Fruit fly (Drosophila melanogaster) Kc167 (cell line): Measurements from ENCODE around the gene smid.

Experiments
- Myc ChIP-seq: fragments of >200 bp; optimal IDR thresholded peaks from 2 replicates; lab custom pipeline; 2017; ENCODE audit warnings: missing external identifiers
- Sin3A ChIP-seq: fragments of >200 bp; optimal IDR thresholded peaks from 2 replicates; lab custom pipeline; 2018; ENCODE audit warnings: missing external identifiers
- h ChIP-seq: fragments of >200 bp; optimal IDR thresholded peaks from 3 replicates; lab custom pipeline; 2018; ENCODE audit warnings: missing external identifiers
- insv ChIP-seq: fragments of >200 bp; optimal IDR thresholded peaks from 3 replicates; lab custom pipeline; 2018; ENCODE audit warnings: missing external identifiers
- psq ChIP-seq: fragments of >200 bp; optimal IDR thresholded peaks from 2 replicates; lab custom pipeline; 2017; ENCODE audit warnings: missing external identifiers
- ttk ChIP-seq: sonication (Bioruptor generic); optimal IDR thresholded peaks from 2 replicates; lab custom pipeline; 2017; ENCODE audit warnings: missing external identifiers

The smid gene

DNA sequence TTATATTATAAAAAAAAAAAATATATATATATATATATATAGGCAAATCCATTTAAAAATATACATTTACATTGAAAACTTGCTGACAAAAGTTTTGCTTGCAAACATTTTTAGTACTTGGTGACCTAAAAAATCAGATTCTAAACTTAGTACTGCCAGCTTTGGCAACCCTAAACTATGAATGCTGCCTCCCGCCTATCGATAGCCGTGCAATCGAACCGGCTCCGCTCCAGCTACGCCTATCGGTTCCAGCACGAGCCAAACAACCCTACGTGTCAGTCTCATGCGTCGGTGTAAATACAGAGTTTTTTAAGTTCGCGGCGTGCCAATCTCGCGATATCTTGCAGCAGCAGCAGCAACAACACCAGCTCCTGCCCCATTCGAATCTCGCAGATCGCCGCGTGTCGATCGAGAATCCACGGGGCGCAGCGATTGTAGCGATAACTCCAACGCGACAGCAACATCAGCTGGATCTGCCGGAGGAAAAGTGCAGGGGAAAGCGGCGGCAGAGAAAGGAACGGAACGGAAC lies 21.0 kb upstream of the smid start, which contains the start of gene Sec63:
TSS of gene Sec63 (plus strand) at position 238 of the 529 bp plus-strand sequence.
- TF ChIP-seq h (lab: Kevin White, UChicago): no peak
- TF ChIP-seq insv: no peak
- TF ChIP-seq psq (lab: Kevin White, UChicago): no peak

DNA sequence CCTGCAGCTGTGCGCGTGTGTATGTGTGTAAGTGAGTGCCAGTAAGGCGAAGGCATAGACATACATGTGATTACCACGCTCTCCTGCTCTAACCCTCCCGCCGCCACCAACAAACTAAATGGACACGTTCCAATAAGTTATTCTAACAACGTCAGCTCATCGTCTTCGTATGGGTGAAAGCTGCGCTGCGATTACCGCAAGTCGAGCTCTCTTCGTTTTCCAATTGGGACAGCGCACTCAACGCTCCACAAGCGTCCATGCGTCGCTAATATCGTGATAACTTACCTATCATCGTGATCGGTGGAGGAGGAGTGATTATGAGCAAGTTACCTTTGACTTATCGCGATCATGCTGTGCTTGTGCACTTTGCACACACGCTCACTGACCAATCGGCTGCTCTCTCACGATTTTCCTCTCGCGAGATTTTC lies 20.3 kb upstream of the smid start:
- TF ChIP-seq Sin3A: no peak
- no peak for TF ChIP-seq ttk (lab: Kevin White, UChicago)
- no peak for TF ChIP-seq Myc (lab: Kevin White, UChicago)
- no peak for TF ChIP-seq h (lab: Kevin White, UChicago)
- TF ChIP-seq psq (lab: Kevin White, UChicago): no peak
- TF ChIP-seq insv: no peak

DNA sequence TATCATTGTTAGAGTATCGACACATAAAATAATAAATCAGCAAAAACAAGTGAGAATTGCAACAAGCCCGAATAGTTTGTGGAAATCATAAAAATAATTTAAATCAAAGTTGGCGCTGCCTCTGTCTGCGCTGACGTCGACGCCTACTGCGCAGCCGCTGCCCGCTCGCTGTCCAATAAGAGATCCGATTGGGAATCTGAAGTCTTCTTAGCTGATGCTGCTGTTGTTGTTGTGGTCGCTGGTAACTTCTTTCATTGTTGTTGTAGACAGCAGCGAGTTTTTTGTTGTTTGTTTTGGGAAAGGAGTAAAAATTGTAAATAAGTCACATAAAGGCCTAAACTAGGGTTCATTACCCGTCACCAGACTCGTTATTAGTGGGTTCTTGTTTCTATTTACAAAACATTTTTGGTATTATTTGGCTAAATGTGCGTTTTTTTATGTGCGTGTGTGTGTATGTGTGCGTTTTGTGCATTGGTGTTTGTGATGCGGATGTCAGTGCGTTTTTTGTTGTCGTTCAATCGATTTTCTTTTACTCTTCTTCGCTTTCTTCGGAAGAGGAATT lies 16.6 kb upstream of the smid start:
- TF ChIP-seq insv (no peak), Sin3A (no peak), Myc (lab: Kevin White, UChicago) (no peak), h (lab: Kevin White, UChicago) (no peak), ttk (lab: Kevin White, UChicago) (no peak), psq (lab: Kevin White, UChicago) (no peak)

DNA sequence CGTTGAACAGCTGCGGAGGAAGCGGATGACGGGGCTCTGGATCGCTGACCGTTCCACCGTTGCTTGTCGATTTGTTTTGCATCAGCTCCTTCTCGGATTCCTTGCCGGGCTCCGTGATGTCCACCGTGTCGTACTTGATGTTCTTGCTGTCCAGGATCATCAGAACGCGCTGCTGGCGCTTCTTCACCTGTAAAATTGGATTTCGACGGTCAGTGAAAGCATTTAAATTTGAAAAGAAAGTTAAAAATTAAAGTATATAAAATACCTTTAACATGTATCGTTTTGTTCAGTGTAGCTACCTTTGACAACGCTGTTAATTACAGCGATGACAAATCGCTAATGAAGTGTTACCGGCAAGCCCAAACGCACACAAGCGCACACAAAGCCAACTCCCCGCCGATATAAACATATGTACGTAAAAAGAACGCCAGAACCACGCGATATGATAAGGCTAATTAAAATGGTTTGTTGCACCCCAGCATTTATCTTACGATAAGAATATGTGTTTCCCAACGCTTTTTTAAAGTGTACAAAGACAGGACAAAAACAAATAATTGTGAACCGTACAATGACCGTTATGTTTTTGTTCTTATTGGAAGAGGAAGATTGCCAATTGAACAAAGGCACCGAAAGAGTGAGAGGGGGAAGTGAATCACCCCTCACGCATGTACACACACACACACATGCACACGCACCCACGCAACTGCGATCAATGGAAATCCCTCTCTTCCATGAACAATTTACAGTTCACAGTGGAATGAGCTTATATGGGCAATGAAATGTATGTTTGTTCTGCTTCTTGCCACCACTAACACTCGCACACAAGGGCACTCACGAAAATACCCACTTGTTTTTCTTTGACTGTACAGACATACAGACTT lies 13.4 kb upstream of the smid start:
- TF ChIP-seq h (lab: Kevin White, UChicago) (no peak), Myc (lab: Kevin White, UChicago) (no peak), Sin3A (no peak), insv (no peak), psq (lab: Kevin White, UChicago) (no peak), ttk (lab: Kevin White, UChicago) (no peak)

DNA sequence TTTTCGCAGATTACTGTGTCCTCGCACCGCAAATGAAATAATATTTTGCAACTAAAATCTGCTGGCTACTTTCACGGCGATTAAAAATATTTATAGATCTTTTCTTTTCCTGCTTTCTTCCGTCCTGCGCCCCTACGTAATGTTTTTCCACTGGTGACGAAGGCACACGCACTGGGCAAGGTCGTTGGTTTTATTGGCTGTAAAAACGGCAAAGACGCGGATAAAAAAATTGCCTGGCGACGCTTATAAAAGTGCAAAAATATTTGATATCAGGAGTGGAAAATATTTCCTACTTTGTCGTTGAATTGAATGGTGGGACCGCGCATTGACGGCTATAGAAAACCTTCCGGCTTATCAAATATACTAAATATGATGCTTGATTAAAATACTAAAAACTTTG lies 12.5 kb upstream of the smid start, which contains the start of gene Sh3beta:
TSS of gene Sh3beta (minus strand) at position 327 of the 400 bp plus-strand sequence.
- TF ChIP-seq ttk (lab: Kevin White, UChicago) (no peak), psq (lab: Kevin White, UChicago) (no peak), h (lab: Kevin White, UChicago) (no peak), Sin3A (no peak), Myc (lab: Kevin White, UChicago) (no peak), insv (no peak)

DNA sequence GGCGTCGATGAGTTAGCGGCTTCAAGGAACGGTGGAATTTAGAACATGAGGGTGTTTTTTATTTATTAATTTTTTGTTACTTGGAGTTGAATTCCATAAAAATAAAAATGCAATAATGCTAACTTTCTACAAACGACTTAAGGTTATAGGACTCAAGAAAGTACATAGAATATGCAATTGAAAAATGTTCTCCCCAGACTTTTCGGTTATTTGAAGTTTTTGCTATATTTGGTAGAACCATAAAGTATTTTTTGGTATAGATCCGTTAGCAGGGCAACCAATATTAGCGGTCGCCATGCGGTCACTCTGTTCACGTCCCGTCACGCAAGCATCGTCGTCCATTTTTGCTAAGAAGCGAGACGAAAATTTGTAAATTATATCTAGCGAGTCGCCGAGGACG lies 11.9 kb upstream of the smid start, which contains the start of gene akirin:
TSS of gene akirin (plus strand) at position 301 of the 400 bp plus-strand sequence.
- TF ChIP-seq insv: no peak
- no peak for TF ChIP-seq Sin3A
- TF ChIP-seq ttk (lab: Kevin White, UChicago): no peak
- no peak for TF ChIP-seq h (lab: Kevin White, UChicago)
- no peak for TF ChIP-seq Myc (lab: Kevin White, UChicago)

DNA sequence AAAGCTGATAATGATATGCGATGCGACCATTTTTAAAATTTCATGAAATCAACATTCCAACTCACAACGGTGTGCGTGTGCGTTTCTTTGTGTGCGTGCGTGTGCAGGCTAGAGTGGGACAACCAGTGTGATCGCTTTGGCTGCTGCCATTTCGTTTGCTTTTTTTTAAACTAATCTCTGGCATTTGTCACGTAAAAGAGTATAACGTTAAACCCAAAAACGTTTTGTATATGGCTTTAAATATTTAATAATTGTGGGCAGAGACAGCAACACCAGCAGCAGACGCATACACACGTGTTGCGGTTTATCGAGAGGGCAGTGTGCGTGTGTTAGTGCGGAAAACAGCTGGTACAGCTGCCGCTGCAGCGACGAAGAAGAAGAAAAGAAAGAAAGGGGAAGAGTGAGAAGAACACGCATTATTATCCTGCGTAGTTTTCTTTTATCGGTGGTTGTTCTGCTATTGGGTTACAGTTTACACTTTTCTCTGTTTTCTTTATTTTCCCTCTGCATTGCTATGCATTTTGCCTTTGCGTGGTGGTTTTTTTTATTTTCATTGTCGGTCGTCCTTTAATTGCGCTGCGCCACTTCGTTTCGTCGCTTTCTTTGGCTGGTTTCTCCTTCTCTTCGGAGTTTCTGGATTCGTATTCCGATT lies 11.1 kb upstream of the smid start:
- TF ChIP-seq h (lab: Kevin White, UChicago) (no peak), psq (lab: Kevin White, UChicago) (no peak), Sin3A (no peak), ttk (lab: Kevin White, UChicago) (no peak), Myc (lab: Kevin White, UChicago) (no peak), insv (no peak)

DNA sequence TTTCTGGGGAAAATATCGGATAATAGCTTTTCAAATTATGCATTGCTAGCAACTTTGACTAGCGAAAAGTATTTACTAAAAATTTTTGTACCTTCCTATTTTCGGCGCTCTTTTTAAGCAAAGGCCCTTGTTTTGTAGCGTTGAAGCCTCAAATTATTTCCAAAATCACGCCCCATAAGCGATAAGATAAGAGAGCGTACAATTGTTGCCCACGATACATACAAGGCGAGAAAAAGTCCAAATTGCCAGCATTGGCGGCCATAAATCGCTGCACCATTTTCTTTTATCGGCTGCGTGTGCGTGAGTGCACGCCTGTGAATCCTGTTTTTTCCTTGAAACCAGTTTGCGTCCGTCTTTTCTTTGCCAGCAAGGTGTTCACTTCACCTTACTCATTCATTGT lies 10.1 kb upstream of the smid start:
- no peak for TF ChIP-seq h (lab: Kevin White, UChicago)
- TF ChIP-seq Myc (lab: Kevin White, UChicago): no peak
- no peak for TF ChIP-seq insv
- TF ChIP-seq psq (lab: Kevin White, UChicago): no peak
- TF ChIP-seq Sin3A: no peak

DNA sequence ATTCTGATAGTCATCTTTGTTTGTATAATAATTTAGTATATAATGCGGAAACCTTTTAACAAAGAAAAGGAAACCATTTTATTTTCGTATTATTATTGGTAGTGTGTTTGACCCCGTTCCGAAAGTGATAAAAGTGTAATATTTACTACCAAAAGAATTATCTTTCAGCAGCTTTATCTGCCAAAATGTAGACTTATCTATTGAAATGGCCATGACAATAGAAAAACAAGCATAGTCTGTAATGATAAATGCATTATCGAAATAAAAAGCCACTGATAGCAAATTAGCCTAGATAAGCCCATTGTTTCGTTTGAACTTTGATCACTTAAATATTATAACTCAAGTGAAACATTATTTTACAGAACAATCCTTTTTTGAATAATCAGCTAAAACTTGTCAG lies 5.3 kb upstream of the smid start:
- TF ChIP-seq ttk (lab: Kevin White, UChicago): no peak

DNA sequence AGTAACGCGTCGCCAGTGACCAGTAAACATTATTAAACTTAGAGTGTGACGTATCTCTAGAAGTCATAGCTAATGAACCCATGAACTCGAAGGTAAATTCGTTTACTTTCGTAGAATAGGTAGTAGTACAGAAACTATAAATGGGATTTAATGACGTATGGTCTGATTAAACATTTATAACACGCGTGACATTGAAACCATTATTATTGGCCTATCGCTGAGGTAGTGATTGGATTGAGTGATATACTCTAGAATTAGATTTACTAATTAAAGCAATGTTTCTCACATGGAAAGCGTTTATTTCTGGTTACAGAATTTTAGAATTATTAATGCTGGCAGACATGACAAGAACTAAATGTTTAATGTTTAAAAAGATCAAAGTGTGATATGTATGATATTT lies 4.6 kb upstream of the smid start:
- TF ChIP-seq h (lab: Kevin White, UChicago) (no peak), Myc (lab: Kevin White, UChicago) (no peak), psq (lab: Kevin White, UChicago) (no peak), ttk (lab: Kevin White, UChicago) (no peak)

DNA sequence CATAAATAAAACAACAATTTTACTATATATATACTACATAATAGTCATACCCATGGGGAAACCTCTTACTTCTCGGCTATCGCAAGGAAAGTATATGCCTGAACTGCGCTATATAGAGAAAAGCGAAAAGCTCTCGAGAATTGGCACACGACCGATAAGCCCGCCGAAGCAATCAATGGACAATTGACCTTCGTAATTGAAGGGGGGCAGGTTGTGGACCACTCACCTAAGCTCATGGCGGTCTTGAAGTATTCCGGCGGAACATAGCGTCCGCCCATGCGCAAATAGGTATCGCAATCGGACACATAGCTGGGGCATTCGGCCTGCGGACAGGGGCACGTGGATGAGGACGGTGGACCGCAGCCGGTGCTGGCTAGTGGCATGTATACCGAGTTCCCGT lies 1.0 kb upstream of the smid start:
- no peak for TF ChIP-seq Myc (lab: Kevin White, UChicago)
- TF ChIP-seq ttk (lab: Kevin White, UChicago): no peak
- no peak for TF ChIP-seq h (lab: Kevin White, UChicago)
- no peak for TF ChIP-seq psq (lab: Kevin White, UChicago)
- TF ChIP-seq insv: no peak
- no peak for TF ChIP-seq Sin3A

DNA sequence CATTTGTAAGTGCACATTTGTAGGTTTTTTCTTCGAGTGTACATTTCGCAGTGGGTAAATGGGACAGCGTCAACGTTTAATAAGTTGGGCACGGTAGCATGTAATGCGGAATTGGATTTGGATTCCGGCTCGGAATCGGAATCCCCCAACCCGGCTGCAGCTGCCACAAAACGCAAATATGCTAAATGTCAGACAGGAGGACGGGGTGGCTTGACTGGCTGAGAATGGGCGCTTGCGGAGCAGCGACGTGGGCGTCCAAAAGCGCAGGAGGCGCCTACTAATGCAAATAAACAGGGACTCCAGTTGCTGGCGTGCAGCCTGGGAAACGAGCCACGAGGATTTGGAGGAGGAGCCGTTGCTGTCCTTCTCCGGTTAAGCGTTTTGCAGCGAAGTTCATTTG lies 6.4 kb downstream of the smid start, which contains the start of gene CG8564:
TSS of gene CG8564 (minus strand) at position 101 of the 400 bp plus-strand sequence.
- no peak for TF ChIP-seq insv
- TF ChIP-seq psq (lab: Kevin White, UChicago): no peak
- TF ChIP-seq Sin3A: no peak
- TF ChIP-seq Myc (lab: Kevin White, UChicago): no peak
- TF ChIP-seq ttk (lab: Kevin White, UChicago): no peak
- no peak for TF ChIP-seq h (lab: Kevin White, UChicago)
